Worm (Caenorhabditis elegans) whole organism, L1 larva: ENCODE data around the gene immp-1.

Source experiments
- C16A3.4 ChIP-seq: fragments of 150-350 bp; optimal IDR thresholded peaks from 2 replicates; lab custom pipeline; 2014; ENCODE audit warnings: missing biosample characterization, missing genetic modification characterization
- C34B4.2 ChIP-seq: sonication (generic microtip); optimal IDR thresholded peaks from 2 replicates; lab custom pipeline; 2017; ENCODE audit warnings: mild to moderate bottlenecking, missing genetic modification characterization, missing compliant biosample characterization
- F16B12.6 ChIP-seq: fragments of 150-350 bp; optimal IDR thresholded peaks from 2 replicates; lab custom pipeline; 2014; ENCODE audit warnings: missing biosample characterization, missing genetic modification characterization
- aha-1 ChIP-seq: fragments of 150-350 bp; optimal IDR thresholded peaks from 2 replicates; lab custom pipeline; 2014; ENCODE audit warnings: missing biosample characterization, missing genetic modification characterization
- ama-1 ChIP-seq: fragments of 150-350 bp; optimal IDR thresholded peaks from 2 replicates; lab custom pipeline; 2014
- blmp-1 ChIP-seq: fragments of 150-350 bp; optimal IDR thresholded peaks from 2 replicates; lab custom pipeline; 2014; ENCODE audit warnings: missing biosample characterization, missing genetic modification characterization
- ceh-82 ChIP-seq, 3 experiments: fragments of 150-350 bp in 1 of 3; sonication (generic microtip) in 2 of 3; optimal IDR thresholded peaks; 2 replicates each; lab custom pipeline; 2014 to 2017; ENCODE audit warnings: missing biosample characterization in 3 of 3, missing genetic modification characterization in 3 of 3
- ces-1 ChIP-seq: fragments of 150-350 bp; optimal IDR thresholded peaks from 2 replicates; lab custom pipeline; 2014; ENCODE audit warnings: missing biosample characterization, missing genetic modification reagents, missing genetic modification characterization
- dpl-1 ChIP-seq, 3 experiments: fragments of 150-350 bp in 2 of 3; sonication (generic microtip) in 1 of 3; optimal IDR thresholded peaks; 2 replicates each; lab custom pipeline; 2014 to 2017; ENCODE audit warnings: missing biosample characterization in 3 of 3, missing genetic modification characterization in 3 of 3, missing genetic modification reagents in 3 of 3
- dsc-1 ChIP-seq: sonication (generic microtip); optimal IDR thresholded peaks from 2 replicates; lab custom pipeline; 2016; ENCODE audit warnings: mild to moderate bottlenecking, missing genetic modification characterization, missing compliant biosample characterization
- efl-1 ChIP-seq, 4 experiments: fragments of 150-350 bp; optimal IDR thresholded peaks in 3 of 4; peaks in 1 of 4; 1 replicate in 1 of 4; 2 replicates in 3 of 4; lab custom pipeline; 2014; ENCODE audit warnings: missing biosample characterization in 2 of 4, missing genetic modification characterization in 2 of 4, missing genetic modification reagents in 2 of 4
- egl-13 ChIP-seq: sonication (generic microtip); optimal IDR thresholded peaks from 2 replicates; lab custom pipeline; 2016; ENCODE audit warnings: missing genotype, missing genetic modification reagents, missing genetic modification characterization, missing compliant biosample characterization
- elt-2 ChIP-seq: sonication (generic microtip); optimal IDR thresholded peaks from 2 replicates; lab custom pipeline; 2016; ENCODE audit warnings: missing genetic modification characterization, mild to moderate bottlenecking, inconsistent platforms, missing compliant biosample characterization, missing genetic modification reagents
- elt-3 ChIP-seq, 6 experiments: fragments of 150-350 bp in 1 of 6; sonication (generic microtip); optimal IDR thresholded peaks; 2 replicates each; lab custom pipeline; 2017 to 2018; ENCODE audit warnings: missing biosample characterization in 6 of 6, missing genetic modification characterization in 6 of 6, inconsistent platforms in 1 of 6
- ets-5 ChIP-seq: fragments of 200-800 bp; sonication (Bioruptor generic); IDR thresholded peaks from 2 replicates; pipeline ENCODE4 v1.3.6; 2022; ENCODE audit warnings: missing genetic modification characterization, missing compliant biosample characterization
- fkh-10 ChIP-seq: sonication (generic microtip); optimal IDR thresholded peaks from 2 replicates; lab custom pipeline; 2017; ENCODE audit warnings: missing biosample characterization, missing genetic modification reagents, missing genetic modification characterization
- grh-1 ChIP-seq: fragments of 200-800 bp; sonication (Bioruptor generic); IDR thresholded peaks from 2 replicates; pipeline ENCODE4 v1.3.6; 2022; ENCODE audit warnings: missing genetic modification reagents, missing genetic modification characterization, missing compliant biosample characterization
- hpl-2 ChIP-seq: fragments of 150-350 bp; optimal IDR thresholded peaks from 2 replicates; lab custom pipeline; 2014; ENCODE audit warnings: missing biosample characterization, missing genetic modification reagents, missing genetic modification characterization
- isw-1 ChIP-seq: fragments of 200-800 bp; sonication (Bioruptor generic); IDR thresholded peaks from 2 replicates; pipeline ENCODE4 v1.3.6; 2022; ENCODE audit warnings: missing genetic modification characterization, missing compliant biosample characterization
- lin-14 ChIP-seq: fragments of 200-800 bp; sonication (Bioruptor generic); optimal IDR thresholded peaks from 2 replicates; lab custom pipeline; 2018; ENCODE audit warnings: mild to moderate bottlenecking, missing genetic modification characterization, moderate library complexity, missing compliant biosample characterization
- lin-15B ChIP-seq: fragments of 150-350 bp; sonication (generic microtip); optimal IDR thresholded peaks from 3 replicates; lab custom pipeline; 2014; ENCODE audit warnings: missing biosample characterization, missing genetic modification characterization
- lin-35 ChIP-seq, 2 experiments: fragments of 150-350 bp; optimal IDR thresholded peaks; 2 replicates each; lab custom pipeline; 2014; ENCODE audit warnings: missing biosample characterization in 2 of 2, missing genetic modification characterization in 2 of 2, missing genetic modification reagents in 2 of 2
- lir-3 ChIP-seq: sonication (generic microtip); optimal IDR thresholded peaks from 2 replicates; lab custom pipeline; 2016; ENCODE audit warnings: mild to moderate bottlenecking, missing genetic modification characterization, moderate library complexity, missing compliant biosample characterization; ENCODE audit not compliant: poor library complexity
- lsy-2 ChIP-seq, 2 experiments: fragments of 150-350 bp; optimal IDR thresholded peaks; 2 replicates each; lab custom pipeline; 2014; ENCODE audit warnings: missing biosample characterization in 2 of 2, missing genetic modification characterization in 2 of 2
- mab-9 ChIP-seq: fragments of 200-800 bp; sonication (Bioruptor generic); IDR thresholded peaks from 2 replicates; pipeline ENCODE4 v1.3.6; 2022; ENCODE audit warnings: missing genetic modification reagents, missing genetic modification characterization, missing compliant biosample characterization
- mdl-1 ChIP-seq, 2 experiments: fragments of 150-350 bp; optimal IDR thresholded peaks; 2 replicates each; lab custom pipeline; 2014 to 2017; ENCODE audit warnings: missing biosample characterization in 2 of 2, missing genetic modification characterization in 2 of 2, inconsistent platforms in 1 of 2
- nhr-19 ChIP-seq: fragments of 200-800 bp; sonication (Bioruptor generic); conservative IDR thresholded peaks from 2 replicates; pipeline ENCODE4 v1.3.6; 2022; ENCODE audit warnings: missing genetic modification characterization, missing compliant biosample characterization
- nhr-20 ChIP-seq: sonication (generic microtip); optimal IDR thresholded peaks from 2 replicates; lab custom pipeline; 2016; ENCODE audit warnings: mild to moderate bottlenecking, missing genetic modification characterization, missing compliant biosample characterization
- nhr-47 ChIP-seq: sonication (generic microtip); optimal IDR thresholded peaks from 2 replicates; lab custom pipeline; 2016; ENCODE audit warnings: mild to moderate bottlenecking, missing genetic modification characterization, moderate library complexity, missing compliant biosample characterization
- nhr-71 ChIP-seq: sonication (generic microtip); optimal IDR thresholded peaks from 2 replicates; lab custom pipeline; 2016; ENCODE audit warnings: mild to moderate bottlenecking, missing genetic modification characterization, moderate library complexity, missing compliant biosample characterization
- nhr-77 ChIP-seq: fragments of 150-350 bp; optimal IDR thresholded peaks from 2 replicates; lab custom pipeline; 2014; ENCODE audit warnings: missing biosample characterization, missing genetic modification characterization
- nhr-84 ChIP-seq: sonication (generic microtip); optimal IDR thresholded peaks from 2 replicates; lab custom pipeline; 2017; ENCODE audit warnings: missing biosample characterization, missing genetic modification characterization
- nhr-85 ChIP-seq: sonication (generic microtip); peaks from one replicate; lab custom pipeline; 2016; ENCODE audit warnings: missing genetic modification characterization, inconsistent platforms, missing compliant biosample characterization
- nhr-90 ChIP-seq: sonication (generic microtip); optimal IDR thresholded peaks from 2 replicates; lab custom pipeline; 2016; ENCODE audit warnings: mild to moderate bottlenecking, missing genetic modification characterization, missing compliant biosample characterization; ENCODE audit not compliant: poor library complexity
- pax-3 ChIP-seq: fragments of 200-800 bp; sonication (Bioruptor generic); optimal IDR thresholded peaks from 2 replicates; lab custom pipeline; 2018; ENCODE audit warnings: mild to moderate bottlenecking, missing genetic modification characterization, moderate library complexity, missing compliant biosample characterization
- rnt-1 ChIP-seq: sonication (generic microtip); optimal IDR thresholded peaks from 2 replicates; lab custom pipeline; 2016; ENCODE audit warnings: mild to moderate bottlenecking, missing genetic modification characterization, moderate library complexity, missing compliant biosample characterization
- skn-1 ChIP-seq: fragments of 150-350 bp; optimal IDR thresholded peaks from 2 replicates; lab custom pipeline; 2014; ENCODE audit warnings: missing biosample characterization, missing genetic modification characterization
- snpc-4 ChIP-seq: fragments of 150-350 bp; optimal IDR thresholded peaks from 2 replicates; lab custom pipeline; 2014; ENCODE audit warnings: missing biosample characterization, missing genetic modification characterization
- snu-23 ChIP-seq: sonication (generic microtip); optimal IDR thresholded peaks from 2 replicates; lab custom pipeline; 2016; ENCODE audit warnings: missing genetic modification characterization, missing compliant biosample characterization
- sptf-1 ChIP-seq: fragments of 150-350 bp; optimal IDR thresholded peaks from 2 replicates; lab custom pipeline; 2014; ENCODE audit warnings: missing biosample characterization, missing genetic modification characterization
- swsn-7 ChIP-seq: sonication (generic microtip); optimal IDR thresholded peaks from 2 replicates; lab custom pipeline; 2016; ENCODE audit warnings: missing genetic modification characterization, missing compliant biosample characterization
- tbx-2 ChIP-seq: sonication (generic microtip); optimal IDR thresholded peaks from 2 replicates; lab custom pipeline; 2016; ENCODE audit warnings: missing genetic modification characterization, missing compliant biosample characterization
- tlp-1 ChIP-seq: fragments of 150-350 bp; optimal IDR thresholded peaks from 2 replicates; lab custom pipeline; 2014; ENCODE audit warnings: missing biosample characterization, missing genetic modification characterization
- unc-130 ChIP-seq: fragments of 150-350 bp; optimal IDR thresholded peaks from 2 replicates; lab custom pipeline; 2017; ENCODE audit warnings: missing biosample characterization, missing genetic modification characterization, inconsistent platforms
- unc-62 ChIP-seq: fragments of 150-350 bp; optimal IDR thresholded peaks from 2 replicates; lab custom pipeline; 2014; ENCODE audit warnings: missing biosample characterization, missing genetic modification reagents, missing genetic modification characterization
- unc-86 ChIP-seq: sonication (generic microtip); optimal IDR thresholded peaks from 2 replicates; lab custom pipeline; 2016; ENCODE audit warnings: missing genetic modification characterization, missing compliant biosample characterization
- vab-15 ChIP-seq: sonication (generic microtip); optimal IDR thresholded peaks from 2 replicates; lab custom pipeline; 2017; ENCODE audit warnings: missing genotype, mild to moderate bottlenecking, missing genetic modification characterization, missing compliant biosample characterization
- zag-1 ChIP-seq: fragments of 150-350 bp; optimal IDR thresholded peaks from 2 replicates; lab custom pipeline; 2014; ENCODE audit warnings: missing biosample characterization, missing genetic modification characterization
- ztf-11 ChIP-seq, 2 experiments: sonication (generic microtip); optimal IDR thresholded peaks; 2 replicates each; lab custom pipeline; 2016 to 2017; ENCODE audit warnings: missing genetic modification characterization in 2 of 2, missing biosample characterization in 1 of 2, missing compliant biosample characterization in 1 of 2

immp-1 gene

DNA sequence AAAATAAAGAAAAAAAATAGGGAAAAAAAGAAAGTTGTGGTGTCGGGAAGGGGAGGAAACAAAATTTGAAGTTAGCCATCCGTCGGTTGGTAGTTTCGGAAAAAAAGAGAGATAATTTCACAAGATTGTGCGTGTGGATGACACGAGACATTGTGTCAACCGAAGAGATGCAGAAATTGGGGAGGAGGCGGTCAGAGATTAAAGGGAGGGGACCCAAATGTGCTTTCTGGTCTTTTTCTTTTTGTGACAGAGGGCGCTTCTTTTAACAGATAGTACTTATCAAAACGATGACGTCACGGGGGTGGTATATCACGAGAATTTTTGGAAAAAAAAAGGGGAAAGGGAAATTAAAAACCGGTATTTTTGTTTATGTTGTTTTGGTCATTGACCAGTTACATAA lies 36.3 kb upstream of the immp-1 start:
- TF ChIP-seq lsy-2 (tag; optimal IDR thresholded peaks at IDR 0.05; lab: Kevin White, UChicago) (peak; percentile 57 to 65), C34B4.2 (tag; lab: Kevin White, UChicago) (no peak), nhr-19 (peak; percentile 51), unc-62 (no peak), swsn-7 (tag; lab: Kevin White, UChicago) (peak; percentile 35), pax-3 (tag; lab: Kevin White, UChicago) (no peak), nhr-77 (tag; lab: Kevin White, UChicago) (no peak), F16B12.6 (tag; lab: Kevin White, UChicago) (no peak), C16A3.4 (tag; lab: Kevin White, UChicago) (peak; percentile 29), elt-2 (tag; lab: Kevin White, UChicago) (no peak), hpl-2 (GFP tag; lab: Kevin White, UChicago) (no peak), nhr-90 (tag; lab: Kevin White, UChicago) (peak; percentile 8), nhr-71 (tag; lab: Kevin White, UChicago) (peak; percentile 80), snpc-4 (peak; percentile 26), unc-130 (tag; lab: Kevin White, UChicago) (peak; percentile 25), egl-13 (tag; lab: Kevin White, UChicago) (no peak), sptf-1 (tag; lab: Kevin White, UChicago) (no peak), nhr-47 (tag; lab: Kevin White, UChicago) (peak; percentile 38), lin-35 (GFP tag; optimal IDR thresholded peaks at IDR 0.05; lab: Kevin White, UChicago) (peak; percentile 27 to 29), lir-3 (tag; lab: Kevin White, UChicago) (no peak), rnt-1 (peak; percentile 76), dpl-1 (GFP tag; optimal IDR thresholded peaks at IDR 0.05; lab: Kevin White, UChicago) (peak; percentile 29 to 44 (median 29)), isw-1 (GFP tag; lab: Robert Waterston, UW) (peak; percentile 20; the same call in 1 of the 2 replicates), ets-5 (GFP tag; lab: Robert Waterston, UW) (no peak), unc-86 (no peak), aha-1 (no peak), ces-1 (GFP tag; lab: Kevin White, UChicago) (no peak), grh-1 (GFP tag; lab: Robert Waterston, UW) (peak; percentile 76), ama-1 (lab: Kevin White, UChicago) (no peak), ceh-82 (tag; optimal IDR thresholded peaks at IDR 0.05; lab: Kevin White, UChicago) (peak in 2 of 3 experiments; percentile 13 to 46), lin-15B (no peak), mdl-1 (tag; optimal IDR thresholded peaks at IDR 0.05; lab: Kevin White, UChicago) (peak in 1 of 2 experiments; percentile 11), zag-1 (peak; percentile 28), dsc-1 (peak; percentile 44), lin-14 (GFP tag; lab: Kevin White, UChicago) (peak; percentile 87), tlp-1 (tag; lab: Kevin White, UChicago) (no peak), nhr-84 (tag; lab: Kevin White, UChicago) (no peak), nhr-85 (tag; lab: Kevin White, UChicago) (peak; percentile 85), ztf-11 (tag; optimal IDR thresholded peaks at IDR 0.05; lab: Kevin White, UChicago) (no peak), mab-9 (GFP tag; lab: Robert Waterston, UW) (peak; percentile 52; the same call in 1 of the 2 replicates), snu-23 (GFP tag; lab: Kevin White, UChicago) (peak; percentile 70), tbx-2 (tag; lab: Kevin White, UChicago) (peak; percentile 50), skn-1 (tag; lab: Kevin White, UChicago) (peak; percentile 14), blmp-1 (tag; lab: Kevin White, UChicago) (peak; percentile 84), fkh-10 (GFP tag; lab: Kevin White, UChicago) (no peak), nhr-20 (peak; percentile 57), vab-15 (no peak), efl-1 (optimal IDR thresholded peaks at IDR 0.05; lab: Kevin White, UChicago) (peak; percentile 43 to 48), efl-1 (GFP tag; optimal IDR thresholded peaks at IDR 0.05 in 1 of 2; lab: Kevin White, UChicago) (peak; percentile 31 to 33), elt-3 (tag; optimal IDR thresholded peaks at IDR 0.05; lab: Kevin White, UChicago) (peak in 2 of 6 experiments; percentile 6 to 65)
